Worm (Caenorhabditis elegans) whole organism, mixed stage, embryonic: ENCODE results near the gene oac-53.

Experiments used
- ceh-39 ChIP-seq: fragments of 150-350 bp; optimal IDR thresholded peaks from 2 replicates; lab custom pipeline; 2014; ENCODE audit warnings: missing biosample characterization, missing genetic modification characterization
- drap-1 ChIP-seq: fragments of 200-800 bp; sonication (Bioruptor generic); optimal IDR thresholded peaks from 3 replicates; lab custom pipeline; 2018; ENCODE audit warnings: mild to moderate bottlenecking, missing genetic modification characterization, missing compliant biosample characterization
- elt-3 ChIP-seq: fragments of 150-350 bp; optimal IDR thresholded peaks from 2 replicates; lab custom pipeline; 2014; ENCODE audit warnings: missing biosample characterization, missing genetic modification characterization
- ham-2 ChIP-seq: fragments of 200-800 bp; sonication (Bioruptor generic); optimal IDR thresholded peaks from 2 replicates; lab custom pipeline; 2018; ENCODE audit warnings: mild to moderate bottlenecking, missing genetic modification characterization, missing compliant biosample characterization
- lin-13 ChIP-seq: fragments of 150-350 bp; optimal IDR thresholded peaks from 2 replicates; lab custom pipeline; 2014; ENCODE audit warnings: missing biosample characterization, missing genetic modification characterization
- mep-1 ChIP-seq: fragments of 150-350 bp; optimal IDR thresholded peaks from 2 replicates; lab custom pipeline; 2017; ENCODE audit warnings: missing biosample characterization, missing genetic modification reagents, missing genetic modification characterization, inconsistent platforms
- nhr-76 ChIP-seq: sonication (generic microtip); optimal IDR thresholded peaks from 2 replicates; lab custom pipeline; 2017; ENCODE audit warnings: missing biosample characterization, missing genetic modification characterization
- pha-4 ChIP-seq: fragments of 150-350 bp; optimal IDR thresholded peaks from 2 replicates; lab custom pipeline; 2018; ENCODE audit warnings: missing biosample characterization, missing genetic modification reagents, missing genetic modification characterization
- snpc-4 ChIP-seq: fragments of 150-350 bp; optimal IDR thresholded peaks from 2 replicates; lab custom pipeline; 2014; ENCODE audit warnings: missing biosample characterization, missing genetic modification characterization
- unc-39 ChIP-seq: fragments of 150-350 bp; optimal IDR thresholded peaks from 2 replicates; lab custom pipeline; 2014; ENCODE audit warnings: missing biosample characterization, missing genetic modification characterization

DNA sequence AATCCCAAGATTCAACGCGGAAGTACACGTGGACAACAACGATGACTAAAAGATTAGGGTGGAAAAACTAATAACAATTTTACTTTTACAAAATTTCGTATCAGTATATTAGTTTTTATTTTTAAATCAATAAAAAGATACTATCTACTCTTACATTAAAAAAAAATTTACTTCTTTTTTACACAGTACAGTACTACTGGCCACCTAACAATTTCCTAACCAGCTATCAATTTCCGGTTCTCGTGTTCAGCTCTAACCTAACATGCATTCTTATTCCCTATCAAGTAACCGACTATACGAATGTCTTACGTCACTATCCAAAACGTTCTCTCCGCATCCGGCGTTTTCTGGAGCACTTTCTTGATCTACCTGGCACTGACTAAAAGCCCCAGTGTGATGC is 1.8 kb upstream of the oac-53 start, which contains the start of gene srd-21:
- TF ChIP-seq elt-3: no peak
- TF ChIP-seq lin-13 (tag; lab: Kevin White, UChicago): no peak
- TF ChIP-seq unc-39 (tag; lab: Kevin White, UChicago): no peak
- no peak for TF ChIP-seq nhr-76
- no peak for TF ChIP-seq pha-4 (tag; lab: Kevin White, UChicago)
- TF ChIP-seq drap-1 (GFP tag; lab: Kevin White, UChicago): no peak
- TF ChIP-seq snpc-4 (tag; lab: Kevin White, UChicago): no peak
- no peak for TF ChIP-seq mep-1 (tag; lab: Kevin White, UChicago)
- no peak for TF ChIP-seq ceh-39 (tag; lab: Kevin White, UChicago)
- no peak for TF ChIP-seq ham-2 (GFP tag; lab: Kevin White, UChicago)
